Worm (Caenorhabditis elegans) whole organism, young adult: ENCODE results near the gene hsp-110.

Experiments
- B0035.1 ChIP-seq: sonication (generic microtip); optimal IDR thresholded peaks from 2 replicates; lab custom pipeline; 2016; ENCODE audit warnings: missing genetic modification characterization, mild to moderate bottlenecking, missing compliant biosample characterization, missing genotype, missing genetic modification reagents
- B0261.1 ChIP-seq: sonication (generic microtip); optimal IDR thresholded peaks from 2 replicates; lab custom pipeline; 2016; ENCODE audit warnings: mild to moderate bottlenecking, missing genetic modification characterization, moderate library complexity, missing compliant biosample characterization
- B0336.3 ChIP-seq: fragments of 200-800 bp; sonication (Bioruptor generic); IDR thresholded peaks from 2 replicates; pipeline ENCODE4 v1.3.6; 2022; ENCODE audit warnings: missing genetic modification characterization, missing compliant biosample characterization
- D2030.7 ChIP-seq: fragments of 200-800 bp; sonication (Bioruptor generic); IDR thresholded peaks from 2 replicates; pipeline ENCODE4 v1.3.6; 2022; ENCODE audit warnings: missing genetic modification reagents, missing genetic modification characterization, missing compliant biosample characterization
- F22D6.2 ChIP-seq: sonication (generic microtip); optimal IDR thresholded peaks from 2 replicates; lab custom pipeline; 2016; ENCODE audit warnings: mild to moderate bottlenecking, missing genetic modification characterization, missing compliant biosample characterization
- F23B12.7 ChIP-seq: sonication (generic microtip); optimal IDR thresholded peaks from 2 replicates; lab custom pipeline; 2017; ENCODE audit warnings: missing genetic modification characterization, mild to moderate bottlenecking, missing compliant biosample characterization, antibody characterized with exemption, moderate library complexity; ENCODE audit not compliant: insufficient read depth
- F33H1.4 ChIP-seq: fragments of 200-800 bp; sonication (Bioruptor generic); IDR thresholded peaks from 2 replicates; pipeline ENCODE4 v1.3.6; 2022; ENCODE audit warnings: missing genetic modification reagents, missing genetic modification characterization, missing compliant biosample characterization
- F37B4.10 ChIP-seq: fragments of 200-800 bp; sonication (Bioruptor generic); IDR thresholded peaks from 2 replicates; pipeline ENCODE4 v1.3.6; 2022; ENCODE audit warnings: missing genetic modification characterization, missing compliant biosample characterization
- F55B11.4 ChIP-seq: sonication (generic microtip); optimal IDR thresholded peaks from 2 replicates; lab custom pipeline; 2016; ENCODE audit warnings: missing compliant biosample characterization, missing genetic modification characterization, borderline replicate concordance; ENCODE audit not compliant: insufficient read depth
- F57A8.1 ChIP-seq: fragments of 200-800 bp; sonication (Bioruptor generic); optimal IDR thresholded peaks from 2 replicates; lab custom pipeline; 2018; ENCODE audit warnings: mild to moderate bottlenecking, missing genetic modification characterization, moderate library complexity, missing compliant biosample characterization
- K12H6.12 ChIP-seq: fragments of 200-800 bp; sonication (Bioruptor generic); optimal IDR thresholded peaks from 2 replicates; lab custom pipeline; 2018; ENCODE audit warnings: mild to moderate bottlenecking, missing genetic modification characterization, missing compliant biosample characterization
- T26A5.8 ChIP-seq: sonication (generic microtip); optimal IDR thresholded peaks from 2 replicates; lab custom pipeline; 2016; ENCODE audit warnings: missing genetic modification characterization, missing compliant biosample characterization
- Y53G8AR.9 ChIP-seq: fragments of 200-800 bp; sonication (Bioruptor generic); conservative IDR thresholded peaks from 2 replicates; pipeline ENCODE4 v1.3.6; 2022; ENCODE audit warnings: missing genetic modification reagents, missing genetic modification characterization, missing compliant biosample characterization
- Y67H2A.10 ChIP-seq: fragments of 200-800 bp; sonication (Bioruptor generic); conservative IDR thresholded peaks from 2 replicates; pipeline ENCODE4 v1.3.6; 2022; ENCODE audit warnings: missing genetic modification reagents, missing genetic modification characterization, missing compliant biosample characterization
- aptf-2 ChIP-seq: fragments of 200-800 bp; sonication (Bioruptor generic); conservative IDR thresholded peaks from 2 replicates; pipeline ENCODE4 v1.3.6; 2022; ENCODE audit warnings: missing genetic modification reagents, missing genetic modification characterization, missing compliant biosample characterization
- athp-1 ChIP-seq: sonication (generic microtip); optimal IDR thresholded peaks from 2 replicates; lab custom pipeline; 2017; ENCODE audit warnings: mild to moderate bottlenecking, missing genetic modification characterization, missing compliant biosample characterization
- bed-1 ChIP-seq: fragments of 200-800 bp; sonication (Bioruptor generic); IDR thresholded peaks from 2 replicates; pipeline ENCODE4 v1.3.6; 2022; ENCODE audit warnings: missing genetic modification reagents, missing genetic modification characterization, missing compliant biosample characterization
- bed-2 ChIP-seq: fragments of 200-800 bp; sonication (Bioruptor generic); IDR thresholded peaks from 2 replicates; pipeline ENCODE4 v1.3.6; 2022; ENCODE audit warnings: missing genetic modification reagents, missing genetic modification characterization, missing compliant biosample characterization
- ceh-100 ChIP-seq: fragments of 200-800 bp; sonication (Bioruptor generic); IDR thresholded peaks from 2 replicates; pipeline ENCODE4 v1.3.6; 2022; ENCODE audit warnings: missing genetic modification reagents, missing genetic modification characterization, missing compliant biosample characterization
- ceh-27 ChIP-seq: fragments of 200-800 bp; sonication (Bioruptor generic); optimal IDR thresholded peaks from 2 replicates; lab custom pipeline; 2018; ENCODE audit warnings: mild to moderate bottlenecking, missing genetic modification characterization, moderate library complexity, missing compliant biosample characterization
- ceh-79 ChIP-seq: sonication (generic microtip); optimal IDR thresholded peaks from 2 replicates; lab custom pipeline; 2017; ENCODE audit warnings: mild to moderate bottlenecking, missing genetic modification characterization, missing compliant biosample characterization
- ekl-4 ChIP-seq: fragments of 200-800 bp; sonication (Bioruptor generic); IDR thresholded peaks from 2 replicates; pipeline ENCODE4 v1.3.6; 2022; ENCODE audit warnings: missing genetic modification reagents, missing genetic modification characterization, missing compliant biosample characterization
- hrde-1 ChIP-seq: sonication (generic microtip); optimal IDR thresholded peaks from 2 replicates; lab custom pipeline; 2016; ENCODE audit warnings: missing genetic modification characterization, mild to moderate bottlenecking, missing compliant biosample characterization, moderate library complexity, missing genotype, missing genetic modification reagents, borderline replicate concordance
- let-607 ChIP-seq, 2 experiments: fragments of 200-800 bp in 1 of 2; sonication (Bioruptor generic) in 1 of 2; sonication (generic microtip) in 1 of 2; optimal IDR thresholded peaks; 2 replicates each; lab custom pipeline; 2016 to 2018; ENCODE audit warnings: mild to moderate bottlenecking in 2 of 2, missing compliant biosample characterization in 2 of 2, missing genetic modification characterization in 2 of 2, moderate library complexity in 2 of 2, missing genotype in 1 of 2
- lir-1 ChIP-seq: fragments of 200-800 bp; sonication (Bioruptor generic); conservative IDR thresholded peaks from 2 replicates; pipeline ENCODE4 v1.3.6; 2022; ENCODE audit warnings: missing genetic modification reagents, missing genetic modification characterization, missing compliant biosample characterization
- lsy-27 ChIP-seq: sonication (generic microtip); optimal IDR thresholded peaks from 2 replicates; lab custom pipeline; 2017; ENCODE audit warnings: missing genetic modification characterization, mild to moderate bottlenecking, missing compliant biosample characterization, antibody characterized with exemption, missing genotype, borderline replicate concordance; ENCODE audit not compliant: insufficient read depth
- mcd-1 ChIP-seq: fragments of 200-800 bp; sonication (Bioruptor generic); IDR thresholded peaks from 2 replicates; pipeline ENCODE4 v1.3.6; 2022; ENCODE audit warnings: missing genetic modification reagents, missing genetic modification characterization, missing compliant biosample characterization
- mes-4 ChIP-seq: sonication (generic microtip); optimal IDR thresholded peaks from 2 replicates; lab custom pipeline; 2016; ENCODE audit warnings: missing genotype, missing genetic modification characterization, missing compliant biosample characterization
- mxl-1 ChIP-seq: sonication (generic microtip); optimal IDR thresholded peaks from 2 replicates; lab custom pipeline; 2016; ENCODE audit warnings: missing genetic modification characterization, missing compliant biosample characterization
- nfya-1 ChIP-seq: sonication (generic microtip); optimal IDR thresholded peaks from 2 replicates; lab custom pipeline; 2017; ENCODE audit warnings: antibody characterized with exemption, missing compliant biosample characterization, missing genetic modification characterization, borderline replicate concordance; ENCODE audit not compliant: insufficient read depth
- pha-4 ChIP-seq: fragments of 150-350 bp; sonication (generic microtip); optimal IDR thresholded peaks from 2 replicates; lab custom pipeline; 2014; ENCODE audit warnings: missing biosample characterization, missing genetic modification reagents, missing genetic modification characterization
- repo-1 ChIP-seq: sonication (generic microtip); optimal IDR thresholded peaks from 2 replicates; lab custom pipeline; 2017; ENCODE audit warnings: mild to moderate bottlenecking, missing genetic modification characterization, missing compliant biosample characterization
- rpc-1 ChIP-seq, 2 experiments: fragments of 150-350 bp in 1 of 2; sonication (generic microtip) in 1 of 2; optimal IDR thresholded peaks; 2 replicates each; lab custom pipeline; 2014 to 2018; ENCODE audit warnings: missing biosample characterization in 1 of 2, missing genetic modification characterization in 1 of 2, missing genetic modification reagents in 1 of 2, missing genotype in 1 of 2
- somi-1 ChIP-seq: fragments of 200-800 bp; sonication (Bioruptor generic); optimal IDR thresholded peaks from 2 replicates; lab custom pipeline; 2018; ENCODE audit warnings: mild to moderate bottlenecking, missing genetic modification characterization, missing compliant biosample characterization
- tbx-9 ChIP-seq: sonication (generic microtip); optimal IDR thresholded peaks from 2 replicates; lab custom pipeline; 2016; ENCODE audit warnings: borderline replicate concordance, missing genetic modification characterization, inconsistent platforms, missing compliant biosample characterization
- unc-130 ChIP-seq: sonication (generic microtip); optimal IDR thresholded peaks from 2 replicates; lab custom pipeline; 2016; ENCODE audit warnings: missing genetic modification reagents, missing genetic modification characterization, missing compliant biosample characterization
- xnd-1 ChIP-seq: sonication (generic microtip); optimal IDR thresholded peaks from 2 replicates; lab custom pipeline; 2016; ENCODE audit warnings: missing genotype, missing genetic modification reagents, missing genetic modification characterization, missing compliant biosample characterization
- ztf-26 ChIP-seq: sonication (generic microtip); optimal IDR thresholded peaks from 2 replicates; lab custom pipeline; 2017; ENCODE audit warnings: missing genetic modification characterization, missing compliant biosample characterization
- ztf-28 ChIP-seq: fragments of 200-800 bp; sonication (Bioruptor generic); IDR thresholded peaks from 2 replicates; pipeline ENCODE4 v1.3.6; 2022; ENCODE audit warnings: missing genetic modification reagents, missing genetic modification characterization, missing compliant biosample characterization

The hsp-110 gene

ce11 chrIII:8446940-8447403 is 263 bp upstream of the hsp-110 start, which contains the start of gene rpn-3 (continued):
- TF ChIP-seq F37B4.10 (GFP tag; lab: Robert Waterston, UW) (no peak), lir-1 (GFP tag; lab: Robert Waterston, UW) (peak; percentile 83), F22D6.2 (tag; lab: Kevin White, UChicago) (peak; percentile 85), D2030.7 (peak; percentile 87), bed-1 (GFP tag; lab: Robert Waterston, UW) (no peak), xnd-1 (tag; lab: Kevin White, UChicago) (peak; percentile 69), F55B11.4 (tag; lab: Kevin White, UChicago) (no peak), Y53G8AR.9 (peak; percentile 97), mxl-1 (tag; lab: Kevin White, UChicago) (no peak), somi-1 (GFP tag; lab: Kevin White, UChicago) (peak; percentile 83), ceh-27 (peak; percentile 90), ceh-100 (peak; percentile 78), bed-2 (GFP tag; lab: Robert Waterston, UW) (peak; percentile 76; the same call in 1 of the 2 replicates), T26A5.8 (tag; lab: Kevin White, UChicago) (no peak), hrde-1 (tag; lab: Kevin White, UChicago) (peak; percentile 17), ztf-26 (tag; lab: Kevin White, UChicago) (peak; percentile 78), F33H1.4 (peak; percentile 100), aptf-2 (no peak), B0261.1 (tag; lab: Kevin White, UChicago) (peak; percentile 28), unc-130 (GFP tag; lab: Kevin White, UChicago) (peak; percentile 49), B0336.3 (peak; percentile 85), F57A8.1 (GFP tag; lab: Kevin White, UChicago) (no peak), ztf-28 (GFP tag; lab: Robert Waterston, UW) (peak; percentile 68; the same call in 1 of the 2 replicates), let-607 (tag; optimal IDR thresholded peaks at IDR 0.05; lab: Kevin White, UChicago) (peak in 1 of 2 experiments; percentile 92), mes-4 (tag; lab: Kevin White, UChicago) (no peak), pha-4 (tag; lab: Kevin White, UChicago) (peak; percentile 81), F23B12.7 (tag; lab: Kevin White, UChicago) (peak; percentile 79), Y67H2A.10 (GFP tag; lab: Robert Waterston, UW) (peak; percentile 87), K12H6.12 (tag; lab: Kevin White, UChicago) (peak; percentile 80), ceh-79 (tag; lab: Kevin White, UChicago) (peak; percentile 79), mcd-1 (GFP tag; lab: Robert Waterston, UW) (peak; percentile 99), rpc-1 (optimal IDR thresholded peaks at IDR 0.05; lab: Kevin White, UChicago) (peak; percentile 76), rpc-1 (tag; optimal IDR thresholded peaks at IDR 0.05; lab: Kevin White, UChicago) (peak; percentile 13), athp-1 (peak; percentile 79), B0035.1 (tag; lab: Kevin White, UChicago) (peak; percentile 64), ekl-4 (GFP tag; lab: Robert Waterston, UW) (peak; percentile 98), repo-1 (peak; percentile 90), tbx-9 (tag; lab: Kevin White, UChicago) (no peak), lsy-27 (tag; lab: Kevin White, UChicago) (no peak), nfya-1 (tag; lab: Kevin White, UChicago) (no peak)
- TF ChIP-seq, all 124 proteins: peak for 78
